Fruit fly (Drosophila melanogaster) whole organism, prepupa: ENCODE measurements around the gene Ref1.

Source experiments
- Blimp-1 ChIP-seq: fragments of 200-800 bp; sonication (Bioruptor generic); optimal IDR thresholded peaks from 3 replicates; lab custom pipeline; 2017; ENCODE audit warnings: missing biosample characterization, missing genetic modification characterization, mild to moderate bottlenecking, moderate library complexity, missing genetic modification reagents
- CG31627 ChIP-seq: fragments of 200-800 bp; sonication (Bioruptor generic); optimal IDR thresholded peaks from 3 replicates; lab custom pipeline; 2016; ENCODE audit warnings: missing biosample characterization, missing genetic modification characterization
- CG3919 ChIP-seq: fragments of 200-800 bp; sonication (Bioruptor generic); optimal IDR thresholded peaks from 3 replicates; lab custom pipeline; 2016; ENCODE audit warnings: missing biosample characterization, missing genetic modification characterization
- CG6276 ChIP-seq: fragments of 200-800 bp; sonication (Bioruptor generic); optimal IDR thresholded peaks from 2 replicates; lab custom pipeline; 2017; ENCODE audit warnings: missing biosample characterization, mild to moderate bottlenecking, missing genetic modification characterization
- Eip78C ChIP-seq: fragments of 200-800 bp; sonication (Bioruptor generic); peaks from one replicate; lab custom pipeline; 2016; ENCODE audit warnings: missing biosample characterization, missing genetic modification characterization
- Eip93F ChIP-seq: fragments of 200-800 bp; sonication (Bioruptor generic); optimal IDR thresholded peaks from 2 replicates; lab custom pipeline; 2016; ENCODE audit warnings: missing biosample characterization, mild to moderate bottlenecking, missing genetic modification characterization
- Gug ChIP-seq: fragments of 200-800 bp; sonication (Bioruptor generic); IDR thresholded peaks from 2 replicates; pipeline ENCODE4 v1.3.6; 2022; ENCODE audit warnings: missing biosample characterization, missing genetic modification characterization
- Hr38 ChIP-seq: sonication (Bioruptor generic); optimal IDR thresholded peaks from 2 replicates; lab custom pipeline; 2016; ENCODE audit warnings: missing biosample characterization, missing genetic modification characterization
- Hr4 ChIP-seq: fragments of 200-800 bp; sonication (Bioruptor generic); optimal IDR thresholded peaks from 3 replicates; lab custom pipeline; 2016; ENCODE audit warnings: missing biosample characterization, missing genetic modification characterization
- OdsH ChIP-seq: fragments of 200-800 bp; sonication (Bioruptor generic); optimal IDR thresholded peaks from 3 replicates; lab custom pipeline; 2016; ENCODE audit warnings: missing biosample characterization, missing genetic modification characterization
- Smox ChIP-seq: fragments of 200-800 bp; sonication (Bioruptor generic); optimal IDR thresholded peaks from 3 replicates; lab custom pipeline; 2016; ENCODE audit warnings: missing biosample characterization, missing genetic modification characterization
- eg ChIP-seq: fragments of 200-800 bp; sonication (Bioruptor generic); IDR thresholded peaks from 3 replicates; pipeline ENCODE4 v1.3.6; 2022; ENCODE audit warnings: missing biosample characterization, missing genetic modification characterization
- net ChIP-seq: fragments of 200-800 bp; sonication (Bioruptor generic); optimal IDR thresholded peaks from 3 replicates; lab custom pipeline; 2016; ENCODE audit warnings: missing biosample characterization, missing genetic modification characterization

- TF ChIP-seq Gug (GFP tag; lab: Robert Waterston, UW): no peak
- TF ChIP-seq Hr4 (GFP tag; lab: Kevin White, UChicago): no peak
- no peak for TF ChIP-seq eg (GFP tag; lab: Robert Waterston, UW)
- no peak for TF ChIP-seq Eip93F (GFP tag; lab: Kevin White, UChicago)
- TF ChIP-seq net (GFP tag; lab: Kevin White, UChicago): peak; percentile 37
- TF ChIP-seq Smox (GFP tag; lab: Kevin White, UChicago): no peak
- TF ChIP-seq Eip78C: peak; percentile 60
- TF ChIP-seq OdsH (GFP tag; lab: Kevin White, UChicago): no peak
- TF ChIP-seq CG3919: peak; percentile 35
- TF ChIP-seq Hr38: no peak
- TF ChIP-seq CG6276 (GFP tag; lab: Kevin White, UChicago): no peak
- TF ChIP-seq CG31627 (GFP tag; lab: Kevin White, UChicago): peak; percentile 21
- TF ChIP-seq Blimp-1: no peak
Observed at dm6 chr3R:7074297-7075114, 5.7 kb downstream of the Ref1 start, which contains the start of the genes Ufl1 and CG1943.
